Worm (Caenorhabditis elegans): ENCODE measurements around the gene osta-3.
A peak's percentile ranks its signal among the peaks of the same experiment; 100 is the strongest.

The osta-3 gene

DNA sequence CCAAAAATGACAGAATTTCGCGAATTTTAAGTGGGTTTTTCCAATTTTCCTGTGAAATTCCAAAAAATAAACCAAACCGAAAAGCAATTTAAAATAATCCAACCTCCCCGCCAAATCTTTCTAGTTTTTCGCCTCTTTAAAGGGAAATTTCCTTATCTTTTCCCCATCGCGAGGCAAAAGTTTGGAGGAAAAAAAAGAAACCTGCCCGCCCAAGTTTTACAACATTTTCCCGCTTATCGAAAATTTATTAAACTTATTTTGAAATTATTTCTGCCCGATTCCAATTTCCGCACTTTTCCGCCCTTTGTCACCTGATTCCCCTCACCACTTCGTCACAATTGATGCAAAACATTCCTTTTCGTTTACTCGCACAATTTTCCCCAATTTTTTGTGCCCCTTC, at the start of gene osta-3:
osta-3 (plus strand) TSS at position 301 of the 400 bp plus-strand sequence.
- no peak for TF ChIP-seq pes-1 (GFP tag; IDR thresholded peaks at IDR 0.05)
- TF ChIP-seq sea-1 (GFP tag; conservative IDR thresholded peaks at IDR 0.05) = no peak
- no peak for TF ChIP-seq ets-7 (tag; optimal IDR thresholded peaks at IDR 0.05)
- no peak for TF ChIP-seq ama-1 (optimal IDR thresholded peaks at IDR 0.05)
- TF ChIP-seq tbx-37 (GFP tag; conservative IDR thresholded peaks at IDR 0.05) = no peak
- no peak for TF ChIP-seq tbx-11 (GFP tag; IDR thresholded peaks at IDR 0.05)
- no peak for TF ChIP-seq tra-4 (tag; optimal IDR thresholded peaks at IDR 0.05)
- no peak for TF ChIP-seq hnd-1 (tag; optimal IDR thresholded peaks at IDR 0.05)
- no peak for TF ChIP-seq ceh-13 (GFP tag; optimal IDR thresholded peaks at IDR 0.05)
- TF ChIP-seq aly-1 (tag; optimal IDR thresholded peaks at IDR 0.05) = no peak
- no peak for TF ChIP-seq hmg-4 (GFP tag; optimal IDR thresholded peaks at IDR 0.05)
- no peak for TF ChIP-seq ceh-36 (tag; optimal IDR thresholded peaks at IDR 0.05)
- TF ChIP-seq hmbx-1 (tag; optimal IDR thresholded peaks at IDR 0.05) = no peak
- TF ChIP-seq scrt-1 (GFP tag; IDR thresholded peaks at IDR 0.05) = no peak
- TF ChIP-seq F13C5.2 (tag; optimal IDR thresholded peaks at IDR 0.05) = no peak
- TF ChIP-seq B0310.2 (tag; optimal IDR thresholded peaks at IDR 0.05) = no peak
- TF ChIP-seq flt-1 (GFP tag; IDR thresholded peaks at IDR 0.05) = no peak

ce11 chrII:14765697-14766096, 46.6 kb upstream of the osta-3 start:
- 0 out of 2 replicates have a peak, but pooled peaks have one; percentile 48 for TF ChIP-seq pes-1 (GFP tag; IDR thresholded peaks at IDR 0.05)

DNA sequence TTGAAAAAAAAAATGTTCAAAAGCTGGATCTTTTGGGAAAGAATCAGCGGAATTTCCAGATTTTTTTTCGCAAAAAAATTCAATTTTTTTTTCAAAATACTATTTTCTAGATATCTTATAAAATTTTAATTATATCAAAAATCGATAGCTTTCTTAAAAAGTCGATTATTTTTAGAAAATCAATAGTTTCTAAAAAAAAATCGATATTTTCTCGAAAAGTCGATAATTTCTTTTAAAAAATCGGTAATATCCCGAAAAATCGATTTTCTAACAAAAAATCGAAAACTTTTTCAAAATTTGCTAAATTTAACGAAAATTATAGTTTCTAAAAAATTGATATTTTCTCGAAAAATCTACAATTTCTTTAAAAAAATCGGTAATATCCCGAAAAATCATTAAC, 43.5 kb upstream of the osta-3 start:
- no peak for TF ChIP-seq ceh-36 (tag; optimal IDR thresholded peaks at IDR 0.05)
- TF ChIP-seq tbx-11 (GFP tag; IDR thresholded peaks at IDR 0.05) = no peak
- TF ChIP-seq tbx-37 (GFP tag; conservative IDR thresholded peaks at IDR 0.05) = no peak
- TF ChIP-seq B0310.2 (tag; optimal IDR thresholded peaks at IDR 0.05) = no peak
- no peak for TF ChIP-seq scrt-1 (GFP tag; IDR thresholded peaks at IDR 0.05)
- TF ChIP-seq ama-1 (optimal IDR thresholded peaks at IDR 0.05) = no peak
- no peak for TF ChIP-seq sea-1 (GFP tag; conservative IDR thresholded peaks at IDR 0.05)

DNA sequence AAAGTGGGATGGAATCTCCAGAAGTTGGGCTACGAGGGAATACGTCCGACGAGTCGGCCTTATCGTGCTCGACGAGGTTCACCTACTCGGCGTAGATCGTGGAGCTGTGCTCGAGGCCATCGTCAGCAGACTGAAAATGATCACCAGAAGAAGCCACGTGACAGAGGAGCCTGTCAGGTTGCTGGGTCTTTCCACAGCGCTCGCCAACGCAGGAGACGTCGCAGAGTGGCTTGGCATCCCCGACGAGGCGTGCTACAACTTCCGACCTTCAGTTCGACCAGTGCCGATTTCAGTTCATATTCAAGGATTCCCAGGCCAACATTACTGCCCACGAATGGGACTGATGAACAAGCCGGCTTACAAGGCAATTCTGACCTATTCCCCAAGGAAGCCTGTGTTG, 41.2 kb upstream of the osta-3 start:
- TF ChIP-seq hmbx-1 (tag; optimal IDR thresholded peaks at IDR 0.05) = no peak
- TF ChIP-seq tra-4 (tag; optimal IDR thresholded peaks at IDR 0.05) = no peak
- TF ChIP-seq tbx-11 (GFP tag; IDR thresholded peaks at IDR 0.05) = no peak
- TF ChIP-seq flt-1 (GFP tag; IDR thresholded peaks at IDR 0.05) = no peak
- TF ChIP-seq F13C5.2 (tag; optimal IDR thresholded peaks at IDR 0.05) = no peak
- TF ChIP-seq B0310.2 (tag; optimal IDR thresholded peaks at IDR 0.05) = no peak
- no peak for TF ChIP-seq ets-7 (tag; optimal IDR thresholded peaks at IDR 0.05)
- no peak for TF ChIP-seq hmg-4 (GFP tag; optimal IDR thresholded peaks at IDR 0.05)
- no peak for TF ChIP-seq pes-1 (GFP tag; IDR thresholded peaks at IDR 0.05)
- no peak for TF ChIP-seq scrt-1 (GFP tag; IDR thresholded peaks at IDR 0.05)
- TF ChIP-seq ama-1 (optimal IDR thresholded peaks at IDR 0.05) = no peak
- no peak for TF ChIP-seq aly-1 (tag; optimal IDR thresholded peaks at IDR 0.05)
- TF ChIP-seq sea-1 (GFP tag; conservative IDR thresholded peaks at IDR 0.05) = no peak
- TF ChIP-seq hnd-1 (tag; optimal IDR thresholded peaks at IDR 0.05) = no peak
- TF ChIP-seq ceh-36 (tag; optimal IDR thresholded peaks at IDR 0.05) = no peak
- no peak for TF ChIP-seq tbx-37 (GFP tag; conservative IDR thresholded peaks at IDR 0.05)

DNA sequence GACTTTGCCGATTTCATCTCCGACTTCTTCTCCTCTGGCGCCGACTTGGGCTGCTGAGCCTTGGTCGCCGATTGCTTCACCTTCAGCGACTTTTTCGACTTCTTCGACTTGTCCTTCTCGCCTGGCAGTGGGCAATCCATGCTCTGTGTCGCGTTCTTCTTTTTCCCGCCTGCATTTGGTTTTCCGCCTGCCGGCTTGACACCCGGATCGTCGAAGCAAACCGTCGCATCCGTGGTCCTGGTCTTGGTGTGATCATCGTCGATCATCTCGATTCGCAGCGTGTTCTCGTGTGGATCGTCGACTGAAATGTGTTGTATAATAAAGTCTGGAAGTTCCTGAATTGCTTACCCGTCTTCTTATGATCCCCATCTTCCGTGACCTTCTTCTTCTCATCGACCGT, 40.2 kb upstream of the osta-3 start:
- TF ChIP-seq ama-1 (optimal IDR thresholded peaks at IDR 0.05) (no peak), tra-4 (tag; optimal IDR thresholded peaks at IDR 0.05) (no peak), pes-1 (GFP tag; IDR thresholded peaks at IDR 0.05) (no peak), tbx-11 (GFP tag; IDR thresholded peaks at IDR 0.05) (no peak), ceh-13 (GFP tag; optimal IDR thresholded peaks at IDR 0.05) (no peak), tbx-37 (GFP tag; conservative IDR thresholded peaks at IDR 0.05) (no peak), scrt-1 (GFP tag; IDR thresholded peaks at IDR 0.05) (no peak), hmbx-1 (tag; optimal IDR thresholded peaks at IDR 0.05) (no peak), F13C5.2 (tag; optimal IDR thresholded peaks at IDR 0.05) (no peak)

DNA sequence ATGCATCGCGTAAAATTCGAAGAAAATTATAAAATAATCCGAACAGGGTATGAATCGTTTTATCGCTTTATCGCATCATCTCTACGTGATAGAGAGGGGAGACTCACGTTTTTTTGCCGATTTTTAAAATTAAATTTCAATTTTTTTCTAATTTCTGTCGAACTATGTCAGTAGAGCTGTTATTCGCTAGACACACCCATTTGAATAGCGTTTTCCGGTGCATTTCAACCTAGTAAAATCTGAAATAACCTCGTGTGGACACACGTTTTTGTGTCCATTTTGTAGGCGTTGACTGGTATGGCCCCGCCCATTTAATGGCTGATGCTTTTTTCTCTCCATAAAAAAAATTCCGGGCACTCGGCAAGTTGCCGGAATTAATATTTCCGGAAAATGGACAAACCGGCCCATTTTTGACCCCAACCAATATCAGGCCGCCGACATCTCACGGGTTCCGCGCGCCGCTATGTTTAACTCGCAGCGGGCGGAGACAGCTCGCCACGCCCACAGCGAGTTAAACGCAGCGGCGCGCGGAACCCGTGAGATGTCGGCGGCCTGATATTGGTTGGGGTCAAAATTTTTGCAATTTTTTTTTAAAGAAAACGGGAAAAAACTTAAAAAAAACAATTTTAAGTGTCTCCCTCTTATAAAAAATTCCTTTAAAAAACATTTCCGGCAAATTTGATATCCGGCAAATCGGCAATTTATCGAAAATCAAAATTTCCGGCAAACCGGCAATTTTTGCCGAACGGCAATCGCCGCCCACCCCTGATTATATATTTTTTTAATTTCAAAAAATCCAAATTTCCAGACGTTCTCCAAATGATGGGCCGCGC, 39.2 kb upstream of the osta-3 start, which contains the start of gene Y54E2A.7:
Y54E2A.7 (minus strand) TSS at position 51 of the 833 bp plus-strand sequence.
- TF ChIP-seq tra-4 (tag; optimal IDR thresholded peaks at IDR 0.05) (no peak), hmg-4 (GFP tag; optimal IDR thresholded peaks at IDR 0.05) (no peak), B0310.2 (tag; optimal IDR thresholded peaks at IDR 0.05) (no peak), hmbx-1 (tag; optimal IDR thresholded peaks at IDR 0.05) (no peak), scrt-1 (GFP tag; IDR thresholded peaks at IDR 0.05) (no peak), flt-1 (GFP tag; IDR thresholded peaks at IDR 0.05) (no peak), pes-1 (GFP tag; IDR thresholded peaks at IDR 0.05) (no peak; the same call in 1 of the 2 replicates), ceh-36 (tag; optimal IDR thresholded peaks at IDR 0.05) (no peak), ets-7 (tag; optimal IDR thresholded peaks at IDR 0.05) (no peak), tbx-11 (GFP tag; IDR thresholded peaks at IDR 0.05) (no peak), ama-1 (optimal IDR thresholded peaks at IDR 0.05) (no peak), tbx-37 (GFP tag; conservative IDR thresholded peaks at IDR 0.05) (no peak), aly-1 (tag; optimal IDR thresholded peaks at IDR 0.05) (no peak), hnd-1 (tag; optimal IDR thresholded peaks at IDR 0.05) (no peak)

DNA sequence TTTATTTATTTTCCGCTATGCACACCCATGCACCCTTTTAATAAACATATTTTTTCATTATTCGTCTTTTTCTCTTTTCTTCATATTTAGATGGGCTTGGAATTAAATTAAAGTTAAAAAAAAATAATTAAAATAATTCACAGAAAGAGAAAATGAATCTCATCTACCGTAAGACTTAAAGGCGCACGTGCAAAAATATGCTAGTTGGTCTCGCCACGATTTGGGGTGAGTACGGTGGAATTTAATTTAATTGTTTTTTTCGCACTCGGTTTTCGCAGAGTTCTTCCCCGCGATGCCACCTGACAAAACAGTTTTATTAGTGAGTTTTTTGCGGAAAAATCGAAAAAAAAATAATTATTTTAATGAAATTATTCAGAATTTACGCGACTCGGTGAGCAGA, 34.2 kb upstream of the osta-3 start, which contains the start of gene Y54E2A.8:
Y54E2A.8 (plus strand) TSS at position 254 of the 400 bp plus-strand sequence.
- TF ChIP-seq F13C5.2 (tag; optimal IDR thresholded peaks at IDR 0.05) (no peak), pes-1 (GFP tag; IDR thresholded peaks at IDR 0.05) (no peak), tra-4 (tag; optimal IDR thresholded peaks at IDR 0.05) (no peak), ceh-13 (GFP tag; optimal IDR thresholded peaks at IDR 0.05) (no peak), tbx-11 (GFP tag; IDR thresholded peaks at IDR 0.05) (no peak), ama-1 (optimal IDR thresholded peaks at IDR 0.05) (no peak), sea-1 (GFP tag; conservative IDR thresholded peaks at IDR 0.05) (no peak), aly-1 (tag; optimal IDR thresholded peaks at IDR 0.05) (no peak), B0310.2 (tag; optimal IDR thresholded peaks at IDR 0.05) (no peak), hmg-4 (GFP tag; optimal IDR thresholded peaks at IDR 0.05) (no peak), flt-1 (GFP tag; IDR thresholded peaks at IDR 0.05) (no peak), hnd-1 (tag; optimal IDR thresholded peaks at IDR 0.05) (no peak), tbx-37 (GFP tag; conservative IDR thresholded peaks at IDR 0.05) (no peak), scrt-1 (GFP tag; IDR thresholded peaks at IDR 0.05) (no peak)
